Fruit fly (Drosophila melanogaster) whole organism, embryonic: Measurements from ENCODE around the gene CG17239.

Experiments
- B-H1 ChIP-seq: fragments of 200-800 bp; sonication (Bioruptor generic); IDR thresholded peaks from 3 replicates; pipeline ENCODE4 v1.3.6; 2022; ENCODE audit warnings: missing biosample characterization, missing genetic modification characterization
- CG10959 ChIP-seq: fragments of 200-800 bp; sonication (Bioruptor generic); IDR thresholded peaks from 2 replicates; pipeline ENCODE4 v1.3.6; 2022; ENCODE audit warnings: missing biosample characterization, missing genetic modification characterization
- CG13624 ChIP-seq: fragments of 200-800 bp; sonication (Bioruptor generic); optimal IDR thresholded peaks from 2 replicates; lab custom pipeline; 2016; ENCODE audit warnings: missing biosample characterization, missing genetic modification characterization
- CG15011 ChIP-seq: fragments of 200-800 bp; sonication (Bioruptor generic); optimal IDR thresholded peaks from 3 replicates; lab custom pipeline; 2018; ENCODE audit warnings: missing biosample characterization, mild to moderate bottlenecking, missing genetic modification characterization
- CG1529 ChIP-seq: fragments of 200-800 bp; sonication (Bioruptor generic); optimal IDR thresholded peaks from 3 replicates; lab custom pipeline; 2018; ENCODE audit warnings: missing biosample characterization, missing genetic modification characterization
- CG2129 ChIP-seq: fragments of 200-800 bp; sonication (Bioruptor generic); IDR thresholded peaks from 2 replicates; pipeline ENCODE4 v1.3.6; 2022; ENCODE audit warnings: missing biosample characterization, missing genetic modification characterization; ENCODE audit not compliant: partially characterized antibody
- CG2712 ChIP-seq: fragments of 200-800 bp; optimal IDR thresholded peaks from 3 replicates; lab custom pipeline; 2019; ENCODE audit warnings: missing biosample characterization, mild to moderate bottlenecking, missing genetic modification characterization, moderate library complexity
- CG31441 ChIP-seq: fragments of 200-800 bp; sonication (Bioruptor generic); IDR thresholded peaks from 2 replicates; pipeline ENCODE4 v1.3.6; 2022; ENCODE audit warnings: missing biosample characterization, missing genetic modification characterization
- CG3407 ChIP-seq: fragments of 200-800 bp; sonication (Bioruptor generic); optimal IDR thresholded peaks from 2 replicates; lab custom pipeline; 2018; ENCODE audit warnings: missing biosample characterization, mild to moderate bottlenecking, missing genetic modification characterization
- CG3838 ChIP-seq: fragments of 200-800 bp; sonication (Bioruptor generic); optimal IDR thresholded peaks from 3 replicates; lab custom pipeline; 2016; ENCODE audit warnings: missing biosample characterization, missing genetic modification characterization
- CG4282 ChIP-seq: fragments of 200-800 bp; sonication (Bioruptor generic); optimal IDR thresholded peaks from 2 replicates; lab custom pipeline; 2016; ENCODE audit warnings: missing biosample characterization, missing genetic modification characterization
- CG4404 ChIP-seq: fragments of 200-800 bp; sonication (Bioruptor generic); IDR thresholded peaks from 2 replicates; pipeline ENCODE4 v1.3.6; 2022; ENCODE audit warnings: missing biosample characterization, missing genetic modification characterization
- CG5953 ChIP-seq: fragments of 200-800 bp; sonication (Bioruptor generic); IDR thresholded peaks from 2 replicates; pipeline ENCODE4 v1.3.6; 2022; ENCODE audit warnings: missing biosample characterization, missing genetic modification characterization
- CG6689 ChIP-seq: fragments of 200-800 bp; sonication (Bioruptor generic); IDR thresholded peaks from 2 replicates; pipeline ENCODE4 v1.3.6; 2022; ENCODE audit warnings: missing biosample characterization, missing genetic modification characterization
- CG6791 ChIP-seq: fragments of 200-800 bp; sonication (Bioruptor generic); IDR thresholded peaks from 3 replicates; pipeline ENCODE4 v1.3.6; 2022; ENCODE audit warnings: missing biosample characterization, missing genetic modification characterization; ENCODE audit not compliant: partially characterized antibody
- CG6813 ChIP-seq: fragments of 200-800 bp; sonication (Bioruptor generic); optimal IDR thresholded peaks from 2 replicates; lab custom pipeline; 2017; ENCODE audit warnings: missing biosample characterization, missing genetic modification characterization, mild to moderate bottlenecking, moderate library complexity, missing genetic modification reagents
- CG7357 ChIP-seq: fragments of 200-800 bp; sonication (Bioruptor generic); IDR thresholded peaks from 3 replicates; pipeline ENCODE4 v1.3.6; 2022; ENCODE audit warnings: missing biosample characterization, missing genetic modification characterization
- CG9215 ChIP-seq: fragments of 200-800 bp; sonication (Bioruptor generic); IDR thresholded peaks from 2 replicates; pipeline ENCODE4 v1.3.6; 2022; ENCODE audit warnings: missing biosample characterization, missing genetic modification characterization
- Doc3 ChIP-seq: fragments of 200-800 bp; sonication (Bioruptor generic); IDR thresholded peaks from 3 replicates; pipeline ENCODE4 v1.3.6; 2022; ENCODE audit warnings: missing biosample characterization, missing genetic modification characterization; ENCODE audit not compliant: partially characterized antibody
- ERR ChIP-seq: fragments of 200-800 bp; sonication (Bioruptor generic); optimal IDR thresholded peaks from 2 replicates; lab custom pipeline; 2016; ENCODE audit warnings: missing biosample characterization, missing genetic modification characterization
- MTF-1 ChIP-seq: fragments of 200-800 bp; sonication (Bioruptor generic); optimal IDR thresholded peaks from 2 replicates; lab custom pipeline; 2018; ENCODE audit warnings: missing biosample characterization, mild to moderate bottlenecking, missing genetic modification characterization, borderline replicate concordance
- Neu2 ChIP-seq: fragments of 200-800 bp; sonication (Bioruptor generic); optimal IDR thresholded peaks from 3 replicates; lab custom pipeline; 2016; ENCODE audit warnings: missing biosample characterization, missing genetic modification characterization, borderline replicate concordance
- Optix ChIP-seq: fragments of 200-800 bp; sonication (Bioruptor generic); IDR thresholded peaks from 3 replicates; pipeline ENCODE4 v1.3.6; 2022; ENCODE audit warnings: missing biosample characterization, missing genetic modification characterization
- Ptx1 ChIP-seq: fragments of 200-800 bp; sonication (Bioruptor generic); IDR thresholded peaks from 2 replicates; pipeline ENCODE4 v1.3.6; 2022; ENCODE audit warnings: missing biosample characterization, missing genetic modification characterization
- Ravus ChIP-seq: fragments of 200-800 bp; sonication (Bioruptor generic); IDR thresholded peaks from 2 replicates; pipeline ENCODE4 v1.3.6; 2022; ENCODE audit warnings: missing biosample characterization, missing genetic modification characterization
- Sry-β ChIP-seq: fragments of 200-800 bp; sonication (Bioruptor generic); optimal IDR thresholded peaks from 2 replicates; lab custom pipeline; 2018; ENCODE audit warnings: missing biosample characterization, mild to moderate bottlenecking, missing genetic modification characterization, moderate library complexity
- Sry-δ ChIP-seq: fragments of 200-800 bp; sonication (Bioruptor generic); optimal IDR thresholded peaks from 2 replicates; lab custom pipeline; 2016; ENCODE audit warnings: missing biosample characterization, missing genetic modification characterization
- Vsx1 ChIP-seq: fragments of 200-800 bp; sonication (Bioruptor generic); optimal IDR thresholded peaks from 2 replicates; lab custom pipeline; 2017; ENCODE audit warnings: missing biosample characterization, mild to moderate bottlenecking, missing genetic modification characterization, missing genetic modification reagents
- Xbp1 ChIP-seq: fragments of 200-800 bp; sonication (Bioruptor generic); optimal IDR thresholded peaks from 3 replicates; lab custom pipeline; 2016; ENCODE audit warnings: missing biosample characterization, mild to moderate bottlenecking, missing genetic modification characterization
- aop ChIP-seq: fragments of 200-800 bp; sonication (Bioruptor generic); IDR thresholded peaks from 2 replicates; pipeline ENCODE4 v1.3.6; 2022; ENCODE audit warnings: missing biosample characterization, missing genetic modification characterization
- bab2 ChIP-seq: fragments of 200-800 bp; sonication (Bioruptor generic); optimal IDR thresholded peaks from 2 replicates; lab custom pipeline; 2016; ENCODE audit warnings: missing biosample characterization, missing genetic modification characterization
- bsh ChIP-seq, 2 experiments: fragments of 200-800 bp; sonication (Bioruptor generic); optimal IDR thresholded peaks; 2 replicates each; lab custom pipeline; 2017 to 2018; ENCODE audit warnings: mild to moderate bottlenecking in 2 of 2, missing biosample characterization in 2 of 2, missing genetic modification characterization in 2 of 2, moderate library complexity in 1 of 2
- chif ChIP-seq, 2 experiments: fragments of 200-800 bp; sonication (Bioruptor generic); optimal IDR thresholded peaks; 3 replicates each; lab custom pipeline; 2016; ENCODE audit warnings: missing biosample characterization in 2 of 2, missing genetic modification characterization in 2 of 2
- chm ChIP-seq: fragments of 200-800 bp; sonication (Bioruptor generic); IDR thresholded peaks from 2 replicates; pipeline ENCODE4 v1.3.6; 2022; ENCODE audit warnings: missing biosample characterization, missing genetic modification characterization
- chn ChIP-seq: fragments of 200-800 bp; sonication (Bioruptor generic); optimal IDR thresholded peaks from 2 replicates; lab custom pipeline; 2016; ENCODE audit warnings: missing biosample characterization, missing genetic modification characterization
- exex ChIP-seq: fragments of 200-800 bp; sonication (Bioruptor generic); optimal IDR thresholded peaks from 4 replicates; lab custom pipeline; 2018; ENCODE audit warnings: missing biosample characterization, mild to moderate bottlenecking, missing genetic modification characterization, moderate library complexity
- gsb-n ChIP-seq: fragments of 200-800 bp; sonication (Bioruptor generic); optimal IDR thresholded peaks from 3 replicates; lab custom pipeline; 2018; ENCODE audit warnings: missing biosample characterization, mild to moderate bottlenecking, missing genetic modification characterization
- h ChIP-seq: fragments of >200 bp; optimal IDR thresholded peaks from 2 replicates; lab custom pipeline; 2017
- hb ChIP-seq: fragments of 200-800 bp; sonication (Bioruptor generic); IDR thresholded peaks from 3 replicates; pipeline ENCODE4 v1.3.6; 2022; ENCODE audit warnings: missing biosample characterization, missing genetic modification characterization; ENCODE audit not compliant: partially characterized antibody
- insv ChIP-seq, 2 experiments: fragments of 200-800 bp; sonication (Bioruptor generic); optimal IDR thresholded peaks; 3 replicates each; lab custom pipeline; 2016 to 2018; ENCODE audit warnings: missing biosample characterization in 2 of 2, missing genetic modification characterization in 2 of 2
- jigr1 ChIP-seq: fragments of 200-800 bp; sonication (Bioruptor generic); IDR thresholded peaks from 3 replicates; pipeline ENCODE4 v1.3.6; 2022; ENCODE audit warnings: missing biosample characterization, missing genetic modification characterization
- kay ChIP-seq: fragments of 200-800 bp; sonication (Bioruptor generic); optimal IDR thresholded peaks from 2 replicates; lab custom pipeline; 2016; ENCODE audit warnings: missing biosample characterization, missing genetic modification characterization
- klu ChIP-seq: fragments of 200-800 bp; sonication (Bioruptor generic); IDR thresholded peaks from 2 replicates; pipeline ENCODE4 v1.3.6; 2022; ENCODE audit warnings: missing biosample characterization, missing genetic modification characterization
- lbe ChIP-seq: fragments of 200-800 bp; sonication (Bioruptor generic); optimal IDR thresholded peaks from 2 replicates; lab custom pipeline; 2016; ENCODE audit warnings: missing biosample characterization, mild to moderate bottlenecking, missing genetic modification characterization
- lilli ChIP-seq: fragments of 200-800 bp; sonication (Bioruptor generic); optimal IDR thresholded peaks from 3 replicates; lab custom pipeline; 2016; ENCODE audit warnings: missing biosample characterization, missing genetic modification characterization
- pho ChIP-seq: fragments of 200-800 bp; sonication (Bioruptor generic); optimal IDR thresholded peaks from 2 replicates; lab custom pipeline; 2016; ENCODE audit warnings: missing biosample characterization, missing genetic modification characterization
- seq ChIP-seq: fragments of 200-800 bp; sonication (Bioruptor generic); IDR thresholded peaks from 2 replicates; pipeline ENCODE4 v1.3.6; 2022; ENCODE audit warnings: missing biosample characterization, missing genetic modification characterization
- slou ChIP-seq: fragments of 200-800 bp; sonication (Bioruptor generic); optimal IDR thresholded peaks from 3 replicates; lab custom pipeline; 2016; ENCODE audit warnings: missing biosample characterization, missing genetic modification characterization
- tup ChIP-seq: fragments of 200-800 bp; sonication (Bioruptor generic); optimal IDR thresholded peaks from 2 replicates; lab custom pipeline; 2016; ENCODE audit warnings: missing biosample characterization, mild to moderate bottlenecking, missing genetic modification characterization, moderate library complexity

CG17239 gene

DNA sequence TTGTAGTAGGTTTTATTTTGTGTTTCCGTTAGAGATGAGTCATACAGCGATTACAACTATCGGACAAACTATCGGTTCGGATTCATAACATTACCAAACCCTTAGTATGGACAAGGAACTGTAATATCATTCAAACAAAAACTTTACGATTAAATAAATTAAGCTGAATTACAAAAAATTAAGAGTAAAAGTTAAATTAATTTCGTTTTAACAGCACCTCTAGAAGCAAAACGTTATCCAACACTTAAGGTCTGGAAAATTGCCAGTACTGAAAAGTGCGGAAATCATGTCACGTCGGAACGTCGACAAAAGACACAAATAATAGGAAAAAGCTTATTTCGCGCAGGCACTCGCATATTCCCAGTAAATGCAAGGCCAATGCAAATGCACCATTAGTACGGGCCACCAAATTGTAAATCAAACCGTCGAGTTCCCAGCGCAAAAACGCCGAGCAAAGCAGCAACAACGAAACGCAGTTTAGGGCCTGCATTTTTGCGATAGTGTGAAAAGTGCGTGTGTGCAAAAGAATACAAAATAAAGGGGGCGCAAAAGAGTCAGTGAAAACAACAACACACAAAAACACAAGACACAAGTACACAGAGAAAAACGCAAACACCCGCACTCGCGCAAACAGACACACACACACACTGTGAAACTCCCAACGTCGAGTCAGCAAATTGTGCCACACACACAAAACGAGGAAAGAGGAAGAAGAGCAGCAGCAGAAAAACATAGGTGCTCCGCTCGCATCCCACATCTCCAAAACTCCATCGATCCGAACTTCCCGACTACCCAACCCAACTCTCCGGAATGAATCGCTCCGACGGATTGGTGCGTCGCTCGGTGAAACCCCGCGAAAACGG is 25.7 kb downstream of the CG17239 start, which contains the start of the genes CG15387 and sau (continued):
- TF ChIP-seq Ravus (GFP tag; lab: Robert Waterston, UW) (peak; percentile 46), CG13624 (GFP tag; lab: Kevin White, UChicago) (peak; percentile 92), Doc3 (GFP tag; lab: Robert Waterston, UW) (peak; percentile 97), MTF-1 (GFP tag; lab: Kevin White, UChicago) (no peak), CG15011 (peak; percentile 73), CG31441 (peak; percentile 85), seq (GFP tag; lab: Robert Waterston, UW) (peak; percentile 80), Xbp1 (GFP tag; lab: Kevin White, UChicago) (peak; percentile 91), exex (tag; lab: Kevin White, UChicago) (peak; percentile 73), tup (GFP tag; lab: Kevin White, UChicago) (peak; percentile 79), gsb-n (peak; percentile 81), chif (GFP tag; optimal IDR thresholded peaks at IDR 0.05; lab: Kevin White, UChicago) (peak; percentile 86 to 91), CG3407 (GFP tag; lab: Kevin White, UChicago) (peak; percentile 84), B-H1 (GFP tag; lab: Robert Waterston, UW) (peak; percentile 55; the same call in 2 of the 3 replicates), klu (peak; percentile 67), CG6791 (GFP tag; lab: Robert Waterston, UW) (peak; percentile 84), Optix (GFP tag; lab: Robert Waterston, UW) (peak; percentile 40; the same call in 1 of the 3 replicates), CG1529 (peak; percentile 65), aop (GFP tag; lab: Robert Waterston, UW) (peak; percentile 61; the same call in 1 of the 2 replicates), CG7357 (GFP tag; lab: Robert Waterston, UW) (peak; percentile 64; the same call in 1 of the 3 replicates), Vsx1 (GFP tag; lab: Kevin White, UChicago) (peak; percentile 76), slou (GFP tag; lab: Kevin White, UChicago) (peak; percentile 88), h (lab: Kevin White, UChicago) (no peak), bsh (GFP tag; optimal IDR thresholded peaks at IDR 0.05; lab: Kevin White, UChicago) (peak; percentile 36 to 87), Ptx1 (GFP tag; lab: Robert Waterston, UW) (peak; percentile 84), pho (peak; percentile 88), CG10959 (peak; percentile 65), kay (GFP tag; lab: Kevin White, UChicago) (peak; percentile 89), ERR (GFP tag; lab: Kevin White, UChicago) (peak; percentile 80), CG6689 (GFP tag; lab: Robert Waterston, UW) (peak; percentile 83), CG6813 (peak; percentile 58), CG5953 (peak; percentile 79), CG9215 (peak; percentile 77), chm (GFP tag; lab: Robert Waterston, UW) (peak; percentile 82), bab2 (GFP tag; lab: Kevin White, UChicago) (peak; percentile 92), CG4282 (GFP tag; lab: Kevin White, UChicago) (peak; percentile 88), CG2129 (GFP tag; lab: Robert Waterston, UW) (peak; percentile 89), lbe (GFP tag; lab: Kevin White, UChicago) (peak; percentile 90), Sry-β (GFP tag; lab: Kevin White, UChicago) (peak; percentile 50), insv (GFP tag; optimal IDR thresholded peaks at IDR 0.05; lab: Kevin White, UChicago) (peak in 1 of 2 experiments; percentile 63), chn (GFP tag; lab: Kevin White, UChicago) (peak; percentile 93), CG4404 (GFP tag; lab: Robert Waterston, UW) (peak; percentile 79), jigr1 (GFP tag; lab: Robert Waterston, UW) (no peak), lilli (GFP tag; lab: Kevin White, UChicago) (peak; percentile 94), Sry-δ (peak; percentile 97), Neu2 (GFP tag; lab: Kevin White, UChicago) (no peak), CG2712 (tag; lab: Kevin White, UChicago) (peak; percentile 89), hb (GFP tag; lab: Robert Waterston, UW) (peak; percentile 81), CG3838 (GFP tag; lab: Kevin White, UChicago) (peak; percentile 74)
